Worm (Caenorhabditis elegans): ENCODE results near the gene T14B4.9.

ce11 chrII:6705593-6706228 is 27.9 kb downstream of the T14B4.9 start, which contains the start of gene rpy-1:
- TF ChIP-seq fkh-10 (GFP tag; optimal IDR thresholded peaks at IDR 0.05) (no peak), dpl-1 (GFP tag; optimal IDR thresholded peaks at IDR 0.05) (no peak), pqm-1 (tag; optimal IDR thresholded peaks at IDR 0.05) (no peak), dsc-1 (tag; optimal IDR thresholded peaks at IDR 0.05) (peak; percentile 58), nhr-76 (tag; optimal IDR thresholded peaks at IDR 0.05) (no peak), mep-1 (tag; optimal IDR thresholded peaks at IDR 0.05) (no peak), egl-27 (tag; optimal IDR thresholded peaks at IDR 0.05) (no peak), ztf-4 (tag; optimal IDR thresholded peaks at IDR 0.05) (peak; percentile 22), aly-2 (tag; optimal IDR thresholded peaks at IDR 0.05) (no peak), ces-1 (GFP tag; optimal IDR thresholded peaks at IDR 0.05) (no peak), efl-1 (optimal IDR thresholded peaks at IDR 0.05) (no peak), efl-1 (GFP tag; optimal IDR thresholded peaks at IDR 0.05 in 1 of 2) (peak in 1 of 2 experiments; percentile 41), snpc-4 (tag; optimal IDR thresholded peaks at IDR 0.05) (no peak), ets-5 (GFP tag; IDR thresholded peaks at IDR 0.05) (no peak)

Data from whole organism, L1 larva.